Fruit fly (Drosophila melanogaster) whole organism, embryonic: Measurements from ENCODE around the gene Antdh.

Experiments used
- CG10147 ChIP-seq: fragments of 200-800 bp; sonication (Bioruptor generic); optimal IDR thresholded peaks from 2 replicates; lab custom pipeline; 2019; ENCODE audit warnings: missing biosample characterization, mild to moderate bottlenecking, missing genetic modification characterization, moderate library complexity
- CG10267 ChIP-seq: fragments of 200-800 bp; sonication (Bioruptor generic); optimal IDR thresholded peaks from 2 replicates; lab custom pipeline; 2018; ENCODE audit warnings: missing biosample characterization, mild to moderate bottlenecking, missing genetic modification characterization, moderate library complexity
- CG11456 ChIP-seq: fragments of 200-800 bp; sonication (Bioruptor generic); IDR thresholded peaks from 3 replicates; pipeline ENCODE4 v1.3.6; 2022; ENCODE audit warnings: missing biosample characterization, missing genetic modification characterization
- CG14710 ChIP-seq: fragments of 200-800 bp; sonication (Bioruptor generic); optimal IDR thresholded peaks from 3 replicates; lab custom pipeline; 2019; ENCODE audit warnings: missing biosample characterization, mild to moderate bottlenecking, missing genetic modification characterization, moderate library complexity
- CG15269 ChIP-seq: fragments of 200-800 bp; sonication (Bioruptor generic); optimal IDR thresholded peaks from 2 replicates; lab custom pipeline; 2018; ENCODE audit warnings: missing biosample characterization, mild to moderate bottlenecking, missing genetic modification characterization, moderate library complexity
- CG15479 ChIP-seq: fragments of 200-800 bp; sonication (Bioruptor generic); optimal IDR thresholded peaks from 3 replicates; lab custom pipeline; 2019; ENCODE audit warnings: missing biosample characterization, mild to moderate bottlenecking, missing genetic modification characterization, moderate library complexity
- CG15696 ChIP-seq: fragments of 200-800 bp; sonication (Bioruptor generic); optimal IDR thresholded peaks from 2 replicates; lab custom pipeline; 2019; ENCODE audit warnings: missing biosample characterization, mild to moderate bottlenecking, missing genetic modification characterization, moderate library complexity
- CG16813 ChIP-seq: fragments of 200-800 bp; sonication (Bioruptor generic); IDR thresholded peaks from 3 replicates; pipeline ENCODE4 v1.3.6; 2022; ENCODE audit warnings: missing biosample characterization, missing genetic modification characterization; ENCODE audit not compliant: partially characterized antibody
- CG18262 ChIP-seq: fragments of 200-800 bp; optimal IDR thresholded peaks from 3 replicates; lab custom pipeline; 2019; ENCODE audit warnings: missing biosample characterization, mild to moderate bottlenecking, missing genetic modification characterization, moderate library complexity
- CG18599 ChIP-seq: fragments of 200-800 bp; sonication (Bioruptor generic); optimal IDR thresholded peaks from 3 replicates; lab custom pipeline; 2017; ENCODE audit warnings: missing biosample characterization, missing genetic modification characterization, mild to moderate bottlenecking, moderate library complexity, missing genetic modification reagents
- CG2678 ChIP-seq: fragments of 200-800 bp; sonication (Bioruptor generic); optimal IDR thresholded peaks from 3 replicates; lab custom pipeline; 2019; ENCODE audit warnings: missing biosample characterization, mild to moderate bottlenecking, missing genetic modification characterization, moderate library complexity
- CG31365 ChIP-seq: fragments of 200-800 bp; sonication (Bioruptor generic); optimal IDR thresholded peaks from 2 replicates; lab custom pipeline; 2018; ENCODE audit warnings: missing biosample characterization, mild to moderate bottlenecking, missing genetic modification characterization
- CG3847 ChIP-seq: fragments of 200-800 bp; sonication (Bioruptor generic); IDR thresholded peaks from 2 replicates; pipeline ENCODE4 v1.3.6; 2022; ENCODE audit warnings: missing biosample characterization, missing genetic modification characterization
- CG6683 ChIP-seq: fragments of 200-800 bp; sonication (Bioruptor generic); optimal IDR thresholded peaks from 2 replicates; lab custom pipeline; 2017; ENCODE audit warnings: missing biosample characterization, mild to moderate bottlenecking, missing genetic modification characterization, missing genetic modification reagents
- CG6813 ChIP-seq: fragments of 200-800 bp; sonication (Bioruptor generic); optimal IDR thresholded peaks from 2 replicates; lab custom pipeline; 2017; ENCODE audit warnings: missing biosample characterization, missing genetic modification characterization, mild to moderate bottlenecking, moderate library complexity, missing genetic modification reagents
- CG6854 ChIP-seq: fragments of 200-800 bp; sonication (Bioruptor generic); optimal IDR thresholded peaks from 3 replicates; lab custom pipeline; 2017; ENCODE audit warnings: missing biosample characterization, mild to moderate bottlenecking, missing genetic modification characterization
- CG7839 ChIP-seq: fragments of 200-800 bp; sonication (Bioruptor generic); optimal IDR thresholded peaks from 3 replicates; lab custom pipeline; 2018; ENCODE audit warnings: missing biosample characterization, mild to moderate bottlenecking, missing genetic modification characterization, moderate library complexity
- CG8765 ChIP-seq: fragments of 200-800 bp; sonication (Bioruptor generic); IDR thresholded peaks from 2 replicates; pipeline ENCODE4 v1.3.6; 2022; ENCODE audit warnings: missing biosample characterization, missing genetic modification characterization
- CG9797 ChIP-seq: fragments of 200-800 bp; sonication (Bioruptor generic); optimal IDR thresholded peaks from 3 replicates; lab custom pipeline; 2018; ENCODE audit warnings: missing biosample characterization, mild to moderate bottlenecking, missing genetic modification characterization
- Drgx ChIP-seq: fragments of 200-800 bp; sonication (Bioruptor generic); IDR thresholded peaks from 2 replicates; pipeline ENCODE4 v1.3.6; 2022; ENCODE audit warnings: missing biosample characterization, missing genetic modification characterization
- Eip74EF ChIP-seq, 2 experiments: fragments of 200-800 bp in 1 of 2; fragments of >200 bp in 1 of 2; sonication (Bioruptor generic) in 1 of 2; optimal IDR thresholded peaks; 2 replicates each; lab custom pipeline; 2017 to 2019; ENCODE audit warnings: missing biosample characterization in 2 of 2, missing genetic modification characterization in 2 of 2, mild to moderate bottlenecking in 1 of 2, moderate library complexity in 1 of 2
- Fer1 ChIP-seq: fragments of 200-800 bp; sonication (Bioruptor generic); optimal IDR thresholded peaks from 2 replicates; lab custom pipeline; 2017; ENCODE audit warnings: missing biosample characterization, mild to moderate bottlenecking, missing genetic modification characterization
- H2.0 ChIP-seq: fragments of 200-800 bp; sonication (Bioruptor generic); IDR thresholded peaks from 2 replicates; pipeline ENCODE4 v1.3.6; 2022; ENCODE audit warnings: missing biosample characterization, missing genetic modification characterization
- HLHmδ ChIP-seq: fragments of 200-800 bp; sonication (Bioruptor generic); optimal IDR thresholded peaks from 2 replicates; lab custom pipeline; 2018; ENCODE audit warnings: missing biosample characterization, mild to moderate bottlenecking, missing genetic modification characterization, moderate library complexity
- Sox102F ChIP-seq: fragments of 200-800 bp; sonication (Bioruptor generic); optimal IDR thresholded peaks from 2 replicates; lab custom pipeline; 2018; ENCODE audit warnings: missing biosample characterization, mild to moderate bottlenecking, missing genetic modification characterization, moderate library complexity
- Vsx1 ChIP-seq: fragments of 200-800 bp; sonication (Bioruptor generic); optimal IDR thresholded peaks from 2 replicates; lab custom pipeline; 2017; ENCODE audit warnings: missing biosample characterization, mild to moderate bottlenecking, missing genetic modification characterization, missing genetic modification reagents
- Xrp1 ChIP-seq: fragments of 200-800 bp; sonication (Bioruptor generic); IDR thresholded peaks from 2 replicates; pipeline ENCODE4 v1.3.6; 2022; ENCODE audit warnings: missing biosample characterization, missing genetic modification characterization
- az2 ChIP-seq: fragments of 200-800 bp; sonication (Bioruptor generic); optimal IDR thresholded peaks from 3 replicates; lab custom pipeline; 2016; ENCODE audit warnings: missing biosample characterization, missing genetic modification characterization
- bsh ChIP-seq, 2 experiments: fragments of 200-800 bp; sonication (Bioruptor generic); optimal IDR thresholded peaks; 2 replicates each; lab custom pipeline; 2017 to 2018; ENCODE audit warnings: mild to moderate bottlenecking in 2 of 2, missing biosample characterization in 2 of 2, missing genetic modification characterization in 2 of 2, moderate library complexity in 1 of 2
- crp ChIP-seq, 2 experiments: fragments of 200-800 bp; sonication (Bioruptor generic); optimal IDR thresholded peaks; 2 replicates in 1 of 2; 3 replicates in 1 of 2; lab custom pipeline; 2017; ENCODE audit warnings: missing biosample characterization in 2 of 2, missing genetic modification characterization in 2 of 2, mild to moderate bottlenecking in 1 of 2, moderate library complexity in 1 of 2
- dan ChIP-seq: fragments of 200-800 bp; sonication (Bioruptor generic); IDR thresholded peaks from 2 replicates; pipeline ENCODE4 v1.3.6; 2022; ENCODE audit warnings: missing biosample characterization, missing genetic modification characterization
- eyg ChIP-seq: fragments of 200-800 bp; sonication (Bioruptor generic); optimal IDR thresholded peaks from 3 replicates; lab custom pipeline; 2016; ENCODE audit warnings: missing biosample characterization, missing genetic modification characterization
- gcm ChIP-seq: fragments of 200-800 bp; sonication (Bioruptor generic); optimal IDR thresholded peaks from 2 replicates; lab custom pipeline; 2019; ENCODE audit warnings: missing biosample characterization, mild to moderate bottlenecking, missing genetic modification characterization, moderate library complexity
- gem ChIP-seq: fragments of 200-800 bp; sonication (Bioruptor generic); optimal IDR thresholded peaks from 2 replicates; lab custom pipeline; 2019; ENCODE audit warnings: missing biosample characterization, mild to moderate bottlenecking, missing genetic modification characterization, moderate library complexity
- gro ChIP-seq: fragments of 200-800 bp; sonication (Bioruptor generic); optimal IDR thresholded peaks from 2 replicates; lab custom pipeline; 2016; ENCODE audit warnings: missing biosample characterization, missing genetic modification characterization
- her ChIP-seq: fragments of 200-800 bp; sonication (Bioruptor generic); optimal IDR thresholded peaks from 2 replicates; lab custom pipeline; 2016; ENCODE audit warnings: missing biosample characterization, missing genetic modification characterization
- insv ChIP-seq, 2 experiments: fragments of 200-800 bp; sonication (Bioruptor generic); optimal IDR thresholded peaks; 3 replicates each; lab custom pipeline; 2016 to 2018; ENCODE audit warnings: missing biosample characterization in 2 of 2, missing genetic modification characterization in 2 of 2
- ken ChIP-seq: fragments of 200-800 bp; sonication (Bioruptor generic); IDR thresholded peaks from 3 replicates; pipeline ENCODE4 v1.3.6; 2022; ENCODE audit warnings: missing biosample characterization, missing genetic modification characterization
- knrl ChIP-seq: fragments of 200-800 bp; sonication (Bioruptor generic); IDR thresholded peaks from 3 replicates; pipeline ENCODE4 v1.3.6; 2022; ENCODE audit warnings: missing biosample characterization, missing genetic modification characterization; ENCODE audit not compliant: partially characterized antibody
- luna ChIP-seq: fragments of 200-800 bp; sonication (Bioruptor generic); optimal IDR thresholded peaks from 2 replicates; lab custom pipeline; 2016; ENCODE audit warnings: missing biosample characterization, missing genetic modification characterization
- nmo ChIP-seq: fragments of 200-800 bp; sonication (Bioruptor generic); optimal IDR thresholded peaks from 2 replicates; lab custom pipeline; 2018; ENCODE audit warnings: missing biosample characterization, mild to moderate bottlenecking, missing genetic modification characterization, moderate library complexity
- pnt ChIP-seq: fragments of 200-800 bp; sonication (Bioruptor generic); optimal IDR thresholded peaks from 3 replicates; lab custom pipeline; 2016; ENCODE audit warnings: missing biosample characterization, missing genetic modification characterization
- psq ChIP-seq: fragments of 200-800 bp; sonication (Bioruptor generic); optimal IDR thresholded peaks from 2 replicates; lab custom pipeline; 2017; ENCODE audit warnings: missing biosample characterization, missing genetic modification characterization
- pzg ChIP-seq: fragments of 200-800 bp; sonication (Bioruptor generic); optimal IDR thresholded peaks from 3 replicates; lab custom pipeline; 2018; ENCODE audit warnings: missing biosample characterization, mild to moderate bottlenecking, missing genetic modification characterization, moderate library complexity
- sisA ChIP-seq: fragments of 200-800 bp; sonication (Bioruptor generic); IDR thresholded peaks from 2 replicates; pipeline ENCODE4 v1.3.6; 2022; ENCODE audit warnings: missing biosample characterization, missing genetic modification characterization
- tll ChIP-seq, 2 experiments: fragments of 200-800 bp in 1 of 2; fragments of >200 bp in 1 of 2; sonication (Bioruptor generic) in 1 of 2; optimal IDR thresholded peaks; 2 replicates each; lab custom pipeline; 2017 to 2019; ENCODE audit warnings: missing biosample characterization in 2 of 2, missing genetic modification characterization in 2 of 2, mild to moderate bottlenecking in 1 of 2, moderate library complexity in 1 of 2
- zen ChIP-seq: fragments of 200-800 bp; sonication (Bioruptor generic); optimal IDR thresholded peaks from 3 replicates; lab custom pipeline; 2018; ENCODE audit warnings: missing biosample characterization, mild to moderate bottlenecking, missing genetic modification characterization, moderate library complexity
- zfh1 ChIP-seq: fragments of 200-800 bp; sonication (Bioruptor generic); IDR thresholded peaks from 3 replicates; pipeline ENCODE4 v1.3.6; 2022; ENCODE audit warnings: missing biosample characterization, missing genetic modification characterization

The Antdh gene

dm6 chrX:11146598-11147176, 22.2 kb downstream of the Antdh start (continued):
- TF ChIP-seq HLHmδ (GFP tag; lab: Kevin White, UChicago) (no peak), Xrp1 (GFP tag; lab: Robert Waterston, UW) (peak; percentile 66; the same call in 1 of the 2 replicates), CG11456 (GFP tag; lab: Robert Waterston, UW) (0 out of 3 replicates have a peak, but pooled peaks have one; percentile 37), dan (GFP tag; lab: Robert Waterston, UW) (no peak), tll (GFP tag; optimal IDR thresholded peaks at IDR 0.05; lab: Kevin White, UChicago) (peak in 1 of 2 experiments; percentile 18), CG6854 (GFP tag; lab: Kevin White, UChicago) (no peak), zen (tag; lab: Kevin White, UChicago) (peak; percentile 44), CG9797 (no peak), CG15696 (tag; lab: Kevin White, UChicago) (peak; percentile 46), Sox102F (GFP tag; lab: Kevin White, UChicago) (no peak), H2.0 (no peak), CG3847 (GFP tag; lab: Robert Waterston, UW) (no peak), CG6813 (GFP tag; lab: Kevin White, UChicago) (no peak), CG15479 (GFP tag; lab: Kevin White, UChicago) (peak; percentile 64), pnt (GFP tag; lab: Kevin White, UChicago) (peak; percentile 19), CG16813 (GFP tag; lab: Robert Waterston, UW) (no peak), crp (GFP tag; optimal IDR thresholded peaks at IDR 0.05; lab: Kevin White, UChicago) (peak in 1 of 2 experiments; percentile 3), her (GFP tag; lab: Kevin White, UChicago) (no peak), knrl (no peak), sisA (GFP tag; lab: Robert Waterston, UW) (0 out of 2 replicates have a peak, but pooled peaks have one; percentile 32), CG31365 (no peak), CG10267 (tag; lab: Kevin White, UChicago) (peak; percentile 22), ken (GFP tag; lab: Robert Waterston, UW) (0 out of 3 replicates have a peak, but pooled peaks have one; percentile 8), psq (GFP tag; lab: Kevin White, UChicago) (no peak), luna (no peak), CG8765 (GFP tag; lab: Robert Waterston, UW) (peak; percentile 51), insv (GFP tag; optimal IDR thresholded peaks at IDR 0.05; lab: Kevin White, UChicago) (no peak), CG10147 (GFP tag; lab: Kevin White, UChicago) (peak; percentile 12), gro (peak; percentile 4), CG18262 (peak; percentile 22), Drgx (0 out of 2 replicates have a peak, but pooled peaks have one; percentile 22), zfh1 (GFP tag; lab: Robert Waterston, UW) (peak; percentile 79), CG15269 (tag; lab: Kevin White, UChicago) (peak; percentile 25), bsh (GFP tag; optimal IDR thresholded peaks at IDR 0.05; lab: Kevin White, UChicago) (peak in 1 of 2 experiments; percentile 26), CG7839 (peak; percentile 14), CG2678 (tag; lab: Kevin White, UChicago) (peak; percentile 54), nmo (peak; percentile 39), CG6683 (GFP tag; lab: Kevin White, UChicago) (no peak), az2 (GFP tag; lab: Kevin White, UChicago) (no peak), CG18599 (GFP tag; lab: Kevin White, UChicago) (peak; percentile 17), Fer1 (GFP tag; lab: Kevin White, UChicago) (peak; percentile 34), eyg (GFP tag; lab: Kevin White, UChicago) (no peak), pzg (no peak), Vsx1 (GFP tag; lab: Kevin White, UChicago) (no peak), gcm (GFP tag; lab: Kevin White, UChicago) (peak; percentile 1), gem (tag; lab: Kevin White, UChicago) (peak; percentile 44), CG14710 (peak; percentile 16), Eip74EF (GFP tag; optimal IDR thresholded peaks at IDR 0.05; lab: Kevin White, UChicago) (no peak)
